Fruit fly (Drosophila melanogaster): ENCODE results near the gene CG11898.

CG11898 gene

dm6 chr3R:29116167-29116725 is 49.2 kb upstream of the CG11898 start, which contains the start of gene Atg14:
Gene Atg14, plus strand, starts transcription at chr3R:29116391.
- TF ChIP-seq Sox14 (GFP tag; optimal IDR thresholded peaks at IDR 0.05) (peak; percentile 37), CG4318 (GFP tag; optimal IDR thresholded peaks at IDR 0.05) (no peak), Ets21C (GFP tag; optimal IDR thresholded peaks at IDR 0.05) (no peak), esn (GFP tag; optimal IDR thresholded peaks at IDR 0.05) (peak; percentile 42), vri (GFP tag; optimal IDR thresholded peaks at IDR 0.05) (peak; percentile 25), Eip78C (GFP tag) (peak; percentile 44), topi (GFP tag; optimal IDR thresholded peaks at IDR 0.05) (peak; percentile 17), lz (GFP tag; optimal IDR thresholded peaks at IDR 0.05) (peak; percentile 17), CG8119 (GFP tag; IDR thresholded peaks at IDR 0.05) (no peak), CG6276 (GFP tag; optimal IDR thresholded peaks at IDR 0.05) (no peak)

DNA sequence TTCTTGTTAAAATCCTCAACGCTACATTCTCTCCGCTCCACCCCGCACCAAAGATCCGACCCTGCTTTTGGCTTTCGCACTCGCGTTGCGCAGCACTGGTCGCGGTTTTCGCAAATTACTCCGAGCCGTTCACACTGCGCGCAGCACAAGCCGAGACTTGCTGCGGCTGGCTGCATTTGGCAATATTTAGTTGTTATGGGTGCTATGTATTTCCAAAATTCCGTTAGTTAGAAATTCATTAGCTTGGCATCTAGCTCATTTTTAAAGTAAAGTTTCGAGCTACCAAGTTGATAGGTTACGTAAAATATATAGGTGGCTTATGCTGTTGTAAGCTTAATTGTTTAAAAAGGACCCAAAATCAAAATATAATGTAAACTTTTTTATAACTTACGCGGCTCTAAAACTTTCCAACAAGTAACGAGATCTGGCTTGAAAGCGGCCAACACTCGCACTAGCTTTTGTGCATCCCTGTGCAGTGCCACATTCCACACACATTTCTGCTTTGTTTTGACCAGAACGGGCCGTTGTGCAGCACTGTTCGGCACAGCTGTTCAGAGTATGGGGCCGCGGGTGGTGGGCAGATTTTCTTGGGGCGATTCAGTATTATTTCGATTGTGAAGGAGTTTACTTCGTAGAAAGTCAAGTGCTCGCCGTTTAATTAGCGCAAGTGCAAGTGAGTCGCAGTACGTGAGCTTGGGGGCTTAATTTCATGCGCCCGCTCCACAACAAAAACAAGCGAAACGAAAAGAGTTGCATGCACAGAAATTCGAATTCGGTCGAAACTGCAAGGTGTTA is 42.4 kb upstream of the CG11898 start, which contains the start of the genes yem and Ctl2:
Gene yem (minus strand): TSS at position 63 of the 795 bp plus-strand sequence.
Gene Ctl2 (plus strand): TSS at position 554 of the 795 bp plus-strand sequence.
- TF ChIP-seq CG3032 (tag; optimal IDR thresholded peaks at IDR 0.05) (peak; percentile 56), dac (GFP tag; optimal IDR thresholded peaks at IDR 0.05) (no peak), fd59A (GFP tag; optimal IDR thresholded peaks at IDR 0.05) (peak; percentile 52), CG8632 (GFP tag; optimal IDR thresholded peaks at IDR 0.05) (peak; percentile 21), cyc (GFP tag; optimal IDR thresholded peaks at IDR 0.05) (peak; percentile 74), Hr39 (GFP tag; optimal IDR thresholded peaks at IDR 0.05) (peak; percentile 81), ss (GFP tag; optimal IDR thresholded peaks at IDR 0.05) (peak in 1 of 2 experiments; percentile 9), Ets21C (GFP tag; optimal IDR thresholded peaks at IDR 0.05) (peak; percentile 79), Met (GFP tag; optimal IDR thresholded peaks at IDR 0.05) (no peak), CG8119 (GFP tag; IDR thresholded peaks at IDR 0.05) (peak; percentile 35; the same call in 1 of the 3 replicates), CG4318 (GFP tag; optimal IDR thresholded peaks at IDR 0.05) (no peak), CG34406 (GFP tag; optimal IDR thresholded peaks at IDR 0.05) (no peak), CG6163 (GFP tag; IDR thresholded peaks at IDR 0.05) (peak; percentile 59), Eip93F (GFP tag; optimal IDR thresholded peaks at IDR 0.05) (peak; percentile 29), Hr4 (GFP tag; optimal IDR thresholded peaks at IDR 0.05) (no peak), CG16779 (tag; optimal IDR thresholded peaks at IDR 0.05) (peak; percentile 26), CG31627 (GFP tag; optimal IDR thresholded peaks at IDR 0.05) (peak; percentile 82), dsx (GFP tag; optimal IDR thresholded peaks at IDR 0.05; ENCODE audit: poor library complexity, severe bottlenecking) (peak; percentile 6), Lpt (GFP tag; optimal IDR thresholded peaks at IDR 0.05) (no peak), Smox (GFP tag; optimal IDR thresholded peaks at IDR 0.05) (no peak), Ets96B (tag; optimal IDR thresholded peaks at IDR 0.05) (peak; percentile 25), CG1621 (tag; optimal IDR thresholded peaks at IDR 0.05) (no peak), lz (GFP tag; optimal IDR thresholded peaks at IDR 0.05) (peak; percentile 85), net (GFP tag; optimal IDR thresholded peaks at IDR 0.05) (no peak), Sox14 (GFP tag; optimal IDR thresholded peaks at IDR 0.05) (peak; percentile 93), CG6808 (GFP tag; optimal IDR thresholded peaks at IDR 0.05) (no peak), OdsH (GFP tag; optimal IDR thresholded peaks at IDR 0.05) (no peak), CG10669 (GFP tag; optimal IDR thresholded peaks at IDR 0.05) (peak; percentile 7), CG11294 (GFP tag; IDR thresholded peaks at IDR 0.05) (no peak; the same call in none of the 2 replicates), esn (GFP tag; optimal IDR thresholded peaks at IDR 0.05) (peak; percentile 86), vri (GFP tag; optimal IDR thresholded peaks at IDR 0.05) (peak; percentile 74), CG6276 (GFP tag; optimal IDR thresholded peaks at IDR 0.05) (no peak), svp (GFP tag) (peak; percentile 95), CG9139 (GFP tag; optimal IDR thresholded peaks at IDR 0.05) (no peak), topi (GFP tag; optimal IDR thresholded peaks at IDR 0.05) (peak; percentile 75), CG8319 (GFP tag; optimal IDR thresholded peaks at IDR 0.05) (peak; percentile 49), CG6792 (GFP tag; optimal IDR thresholded peaks at IDR 0.05) (peak; percentile 66), eg (GFP tag; IDR thresholded peaks at IDR 0.05) (peak; percentile 39; the same call in 2 of the 3 replicates), salr (GFP tag; optimal IDR thresholded peaks at IDR 0.05) (peak in 1 of 2 experiments; percentile 40), pdm3 (GFP tag; optimal IDR thresholded peaks at IDR 0.05) (peak; percentile 75), acj6 (GFP tag; optimal IDR thresholded peaks at IDR 0.05) (peak; percentile 53), CG10631 (GFP tag; optimal IDR thresholded peaks at IDR 0.05) (peak; percentile 77), CG15336 (GFP tag; IDR thresholded peaks at IDR 0.05) (peak; percentile 30; the same call in 1 of the 2 replicates), Hr38 (GFP tag; optimal IDR thresholded peaks at IDR 0.05) (peak; percentile 30), Gug (GFP tag; IDR thresholded peaks at IDR 0.05) (no peak)

All from whole organism, prepupa.